Fruit fly (Drosophila melanogaster) whole organism, wandering third instar larva: ENCODE data around the gene CG32488.

Source experiments
- Jra ChIP-seq: sonication (Bioruptor generic); optimal IDR thresholded peaks from 2 replicates; lab custom pipeline; 2016; ENCODE audit warnings: missing biosample characterization, missing genetic modification characterization
- OdsH ChIP-seq: fragments of 200-800 bp; sonication (Bioruptor generic); optimal IDR thresholded peaks from 2 replicates; lab custom pipeline; 2016; ENCODE audit warnings: missing biosample characterization, mild to moderate bottlenecking, missing genetic modification characterization
- h ChIP-seq: fragments of 200-800 bp; sonication (Bioruptor generic); optimal IDR thresholded peaks from 3 replicates; lab custom pipeline; 2016; ENCODE audit warnings: missing biosample characterization, mild to moderate bottlenecking, missing genetic modification characterization

dm6 chr3L:3013496-3013895, 2.4 kb downstream of the CG32488 start:
- no peak for TF ChIP-seq Jra (GFP tag; lab: Kevin White, UChicago)
- TF ChIP-seq OdsH (GFP tag; lab: Kevin White, UChicago), result no peak
- no peak for TF ChIP-seq h (GFP tag; lab: Kevin White, UChicago)
